Worm (Caenorhabditis elegans) whole organism, L4 larva: ENCODE measurements around the gene srsx-30.

Experiments used
- F26F4.8 ChIP-seq: fragments of 200-800 bp; sonication (Bioruptor generic); conservative IDR thresholded peaks from 2 replicates; pipeline ENCODE4 v1.3.6; 2022; ENCODE audit warnings: missing genetic modification characterization, missing compliant biosample characterization
- F37D6.2 ChIP-seq: sonication (generic microtip); optimal IDR thresholded peaks from 2 replicates; lab custom pipeline; 2016; ENCODE audit warnings: mild to moderate bottlenecking, missing genetic modification characterization, missing compliant biosample characterization
- Y105C5A.15 ChIP-seq: fragments of 200-800 bp; sonication (Bioruptor generic); IDR thresholded peaks from 2 replicates; pipeline ENCODE4 v1.3.6; 2022; ENCODE audit warnings: missing genetic modification characterization, missing compliant biosample characterization
- Y75B8A.6 ChIP-seq: fragments of 200-800 bp; sonication (Bioruptor generic); IDR thresholded peaks from 2 replicates; pipeline ENCODE4 v1.3.6; 2022; ENCODE audit warnings: missing genetic modification reagents, missing genetic modification characterization, missing compliant biosample characterization
- aha-1 ChIP-seq: fragments of 150-350 bp; peaks from one replicate; lab custom pipeline; 2014; ENCODE audit warnings: missing biosample characterization, missing genetic modification characterization
- arid-1 ChIP-seq: fragments of 200-800 bp; sonication (Bioruptor generic); conservative IDR thresholded peaks from 2 replicates; pipeline ENCODE4 v1.3.6; 2022; ENCODE audit warnings: missing genetic modification reagents, missing genetic modification characterization, missing compliant biosample characterization
- attf-4 ChIP-seq: sonication (generic microtip); optimal IDR thresholded peaks from 3 replicates; lab custom pipeline; 2017; ENCODE audit warnings: missing biosample characterization, missing genetic modification characterization
- ces-1 ChIP-seq: fragments of 150-350 bp; sonication (generic microtip); optimal IDR thresholded peaks from 4 replicates; lab custom pipeline; 2014; ENCODE audit warnings: missing biosample characterization, missing genetic modification reagents, missing genetic modification characterization
- daf-16 ChIP-seq, 3 experiments: sonication (generic microtip); optimal IDR thresholded peaks; 2 replicates each; lab custom pipeline; 2016 to 2017; ENCODE audit warnings: missing genetic modification characterization in 3 of 3, missing genetic modification reagents in 3 of 3, mild to moderate bottlenecking in 2 of 3, missing compliant biosample characterization in 2 of 3, missing biosample characterization in 1 of 3, moderate library complexity in 1 of 3
- daf-19 ChIP-seq: fragments of 200-800 bp; sonication (Bioruptor generic); conservative IDR thresholded peaks from 2 replicates; pipeline ENCODE4 v1.3.6; 2022; ENCODE audit warnings: missing genetic modification characterization, missing compliant biosample characterization
- daf-8 ChIP-seq: fragments of 200-800 bp; sonication (Bioruptor generic); IDR thresholded peaks from 2 replicates; pipeline ENCODE4 v1.3.6; 2022; ENCODE audit warnings: missing genetic modification characterization, missing compliant biosample characterization
- dmd-6 ChIP-seq: fragments of 200-800 bp; sonication (Bioruptor generic); IDR thresholded peaks from 2 replicates; pipeline ENCODE4 v1.3.6; 2022; ENCODE audit warnings: missing genetic modification reagents, missing genetic modification characterization, missing compliant biosample characterization
- dpl-1 ChIP-seq: fragments of 150-350 bp; optimal IDR thresholded peaks from 2 replicates; lab custom pipeline; 2014; ENCODE audit warnings: missing biosample characterization, missing genetic modification reagents, missing genetic modification characterization
- dve-1 ChIP-seq: sonication (generic microtip); optimal IDR thresholded peaks from 2 replicates; lab custom pipeline; 2017; ENCODE audit warnings: antibody characterized with exemption, mild to moderate bottlenecking, missing genetic modification characterization, missing compliant biosample characterization; ENCODE audit not compliant: insufficient read depth
- egl-27 ChIP-seq: sonication (generic microtip); optimal IDR thresholded peaks from 3 replicates; lab custom pipeline; 2017; ENCODE audit warnings: missing biosample characterization, missing genetic modification reagents, missing genetic modification characterization
- egl-43 ChIP-seq: fragments of 200-800 bp; sonication (Bioruptor generic); IDR thresholded peaks from 2 replicates; pipeline ENCODE4 v1.3.6; 2022; ENCODE audit warnings: missing genetic modification reagents, missing genetic modification characterization, missing compliant biosample characterization
- fos-1 ChIP-seq: fragments of 150-350 bp; optimal IDR thresholded peaks from 2 replicates; lab custom pipeline; 2014; ENCODE audit warnings: missing biosample characterization, missing genetic modification characterization
- hif-1 ChIP-seq, 2 experiments: sonication (generic microtip); optimal IDR thresholded peaks; 2 replicates each; lab custom pipeline; 2016 to 2017; ENCODE audit warnings: missing compliant biosample characterization in 2 of 2, missing genetic modification characterization in 2 of 2, missing genetic modification reagents in 2 of 2, missing genotype in 2 of 2, mild to moderate bottlenecking in 1 of 2
- hlh-11 ChIP-seq: fragments of 200-800 bp; sonication (Bioruptor generic); optimal IDR thresholded peaks from 2 replicates; lab custom pipeline; 2018; ENCODE audit warnings: mild to moderate bottlenecking, missing genetic modification characterization, missing compliant biosample characterization
- hlh-30 ChIP-seq: sonication (generic microtip); optimal IDR thresholded peaks from 2 replicates; lab custom pipeline; 2017; ENCODE audit warnings: antibody characterized with exemption, mild to moderate bottlenecking, missing genetic modification characterization, missing compliant biosample characterization; ENCODE audit not compliant: insufficient read depth
- jun-1 ChIP-seq: fragments of 150-350 bp; optimal IDR thresholded peaks from 2 replicates; lab custom pipeline; 2014; ENCODE audit warnings: missing biosample characterization, missing genetic modification reagents, missing genetic modification characterization
- lim-7 ChIP-seq: fragments of 200-800 bp; sonication (Bioruptor generic); IDR thresholded peaks from 2 replicates; pipeline ENCODE4 v1.3.6; 2022; ENCODE audit warnings: missing genetic modification characterization, missing compliant biosample characterization
- lin-1 ChIP-seq: fragments of 200-800 bp; sonication (Bioruptor generic); IDR thresholded peaks from 2 replicates; pipeline ENCODE4 v1.3.6; 2022; ENCODE audit warnings: missing genetic modification reagents, missing genetic modification characterization, missing compliant biosample characterization
- lin-15B ChIP-seq: fragments of 150-350 bp; sonication (generic microtip); optimal IDR thresholded peaks from 3 replicates; lab custom pipeline; 2014; ENCODE audit warnings: missing biosample characterization, missing genetic modification characterization
- lin-38 ChIP-seq: fragments of 200-800 bp; sonication (Bioruptor generic); IDR thresholded peaks from 2 replicates; pipeline ENCODE4 v1.3.6; 2022; ENCODE audit warnings: missing genetic modification reagents, missing genetic modification characterization, missing compliant biosample characterization
- lin-39 ChIP-seq: fragments of 150-350 bp; optimal IDR thresholded peaks from 2 replicates; lab custom pipeline; 2014; ENCODE audit warnings: missing biosample characterization, missing genetic modification reagents, missing genetic modification characterization
- lsy-2 ChIP-seq, 2 experiments: fragments of 150-350 bp in 1 of 2; sonication (generic microtip) in 1 of 2; optimal IDR thresholded peaks; 2 replicates each; lab custom pipeline; 2014 to 2017; ENCODE audit warnings: missing biosample characterization in 2 of 2, missing genetic modification characterization in 2 of 2
- madf-9 ChIP-seq: fragments of 200-800 bp; sonication (Bioruptor generic); conservative IDR thresholded peaks from 2 replicates; pipeline ENCODE4 v1.3.6; 2022; ENCODE audit warnings: missing genetic modification reagents, missing genetic modification characterization, missing compliant biosample characterization
- mdl-1 ChIP-seq, 2 experiments: fragments of 150-350 bp in 1 of 2; sonication (generic microtip) in 1 of 2; optimal IDR thresholded peaks; 2 replicates each; lab custom pipeline; 2014 to 2017; ENCODE audit warnings: missing biosample characterization in 2 of 2, missing genetic modification characterization in 2 of 2
- mdt-29 ChIP-seq: fragments of 200-800 bp; sonication (Bioruptor generic); IDR thresholded peaks from 2 replicates; pipeline ENCODE4 v1.3.6; 2022; ENCODE audit warnings: missing genetic modification reagents, missing genetic modification characterization, missing compliant biosample characterization
- mep-1 ChIP-seq: fragments of 150-350 bp; sonication (generic microtip); optimal IDR thresholded peaks from 3 replicates; lab custom pipeline; 2014; ENCODE audit warnings: missing biosample characterization, missing genetic modification characterization
- nhr-102 ChIP-seq: sonication (generic microtip); optimal IDR thresholded peaks from 2 replicates; lab custom pipeline; 2016; ENCODE audit warnings: mild to moderate bottlenecking, missing genetic modification characterization, moderate library complexity, missing compliant biosample characterization
- nhr-111 ChIP-seq: fragments of 200-800 bp; sonication (Bioruptor generic); optimal IDR thresholded peaks from 2 replicates; lab custom pipeline; 2018; ENCODE audit warnings: mild to moderate bottlenecking, missing genetic modification characterization, missing compliant biosample characterization
- nhr-25 ChIP-seq: sonication (generic microtip); optimal IDR thresholded peaks from 2 replicates; lab custom pipeline; 2017; ENCODE audit warnings: missing genetic modification characterization, mild to moderate bottlenecking, missing compliant biosample characterization, antibody characterized with exemption, moderate library complexity, borderline replicate concordance; ENCODE audit not compliant: insufficient read depth
- nhr-28 ChIP-seq: fragments of 150-350 bp; optimal IDR thresholded peaks from 2 replicates; lab custom pipeline; 2014; ENCODE audit warnings: missing biosample characterization, missing genetic modification characterization
- nhr-6 ChIP-seq: fragments of 150-350 bp; optimal IDR thresholded peaks from 2 replicates; lab custom pipeline; 2014; ENCODE audit warnings: missing biosample characterization, missing genetic modification characterization
- nhr-76 ChIP-seq: fragments of 150-350 bp; optimal IDR thresholded peaks from 2 replicates; lab custom pipeline; 2014; ENCODE audit warnings: missing biosample characterization, missing genetic modification characterization
- nhr-77 ChIP-seq: fragments of 150-350 bp; optimal IDR thresholded peaks from 2 replicates; lab custom pipeline; 2014; ENCODE audit warnings: missing biosample characterization, missing genetic modification characterization
- php-3 ChIP-seq: fragments of 200-800 bp; sonication (Bioruptor generic); IDR thresholded peaks from 2 replicates; pipeline ENCODE4 v1.3.6; 2022; ENCODE audit warnings: missing genetic modification reagents, missing genetic modification characterization, missing compliant biosample characterization
- pqm-1 ChIP-seq: sonication (generic microtip); optimal IDR thresholded peaks from 2 replicates; lab custom pipeline; 2017; ENCODE audit warnings: missing biosample characterization, missing genetic modification characterization
- set-16 ChIP-seq: fragments of 200-800 bp; sonication (Bioruptor generic); IDR thresholded peaks from 2 replicates; pipeline ENCODE4 v1.3.6; 2022; ENCODE audit warnings: missing genetic modification reagents, missing genetic modification characterization, missing compliant biosample characterization
- snpc-1.2 ChIP-seq: fragments of 200-800 bp; sonication (Bioruptor generic); IDR thresholded peaks from 2 replicates; pipeline ENCODE4 v1.3.6; 2022; ENCODE audit warnings: missing genetic modification reagents, missing genetic modification characterization, missing compliant biosample characterization
- tra-1 ChIP-seq: fragments of 200-800 bp; sonication (Bioruptor generic); IDR thresholded peaks from 2 replicates; pipeline ENCODE4 v1.3.6; 2022; ENCODE audit warnings: missing genetic modification reagents, missing genetic modification characterization, missing compliant biosample characterization
- unc-130 ChIP-seq: sonication (generic microtip); optimal IDR thresholded peaks from 2 replicates; lab custom pipeline; 2016; ENCODE audit warnings: missing genetic modification reagents, missing genetic modification characterization, missing compliant biosample characterization
- unc-39 ChIP-seq: sonication (generic microtip); optimal IDR thresholded peaks from 2 replicates; lab custom pipeline; 2017; ENCODE audit warnings: missing biosample characterization, missing genetic modification characterization
- zag-1 ChIP-seq: fragments of 150-350 bp; optimal IDR thresholded peaks from 2 replicates; lab custom pipeline; 2014; ENCODE audit warnings: missing biosample characterization, missing genetic modification characterization
- zfp-3 ChIP-seq: fragments of 200-800 bp; sonication (Bioruptor generic); conservative IDR thresholded peaks from 2 replicates; pipeline ENCODE4 v1.3.6; 2022; ENCODE audit warnings: missing genetic modification reagents, missing genetic modification characterization, missing compliant biosample characterization
- zip-11 ChIP-seq: fragments of 200-800 bp; sonication (Bioruptor generic); IDR thresholded peaks from 2 replicates; pipeline ENCODE4 v1.3.6; 2022; ENCODE audit warnings: missing genetic modification characterization, missing compliant biosample characterization
- ztf-7 ChIP-seq: fragments of 150-350 bp; optimal IDR thresholded peaks from 2 replicates; lab custom pipeline; 2014; ENCODE audit warnings: missing biosample characterization, missing genetic modification characterization

Gene srsx-30

DNA sequence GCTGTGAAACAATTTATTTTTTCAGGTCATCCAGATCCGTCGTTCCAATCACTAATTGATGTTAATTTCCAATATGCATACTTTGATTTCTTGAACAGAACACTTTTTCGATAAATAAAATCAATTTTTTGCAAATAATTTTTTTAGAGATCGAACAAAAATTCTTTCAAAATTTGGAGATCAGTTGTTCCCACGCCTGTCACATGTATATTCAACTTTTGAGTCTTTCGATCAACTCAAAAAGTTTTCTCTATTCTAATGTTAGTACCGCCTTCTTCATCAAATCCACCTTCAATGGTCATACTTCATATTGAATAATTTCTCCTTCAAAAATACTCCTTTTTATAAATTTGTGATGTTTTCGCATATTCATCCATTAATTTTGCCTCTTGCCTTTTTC is 3.9 kb upstream of the srsx-30 start, which contains the start of gene srsx-29:
srsx-29 (plus strand) TSS at position 301 of the 400 bp plus-strand sequence.
- TF ChIP-seq jun-1 (tag; lab: Kevin White, UChicago): no peak
- no peak for TF ChIP-seq unc-130
- no peak for TF ChIP-seq nhr-6 (tag; lab: Kevin White, UChicago)
- no peak for TF ChIP-seq attf-4 (tag; lab: Kevin White, UChicago)
- TF ChIP-seq lim-7 (GFP tag; lab: Robert Waterston, UW): no peak
- TF ChIP-seq madf-9: no peak
- no peak for TF ChIP-seq unc-39 (tag; lab: Kevin White, UChicago)
- no peak for TF ChIP-seq nhr-111
- TF ChIP-seq snpc-1.2 (GFP tag; lab: Robert Waterston, UW): no peak
- TF ChIP-seq daf-8 (GFP tag; lab: Robert Waterston, UW): no peak
- TF ChIP-seq mep-1 (tag; lab: Kevin White, UChicago): no peak
- TF ChIP-seq fos-1: no peak
- no peak for TF ChIP-seq Y75B8A.6
- no peak for TF ChIP-seq egl-27 (tag; lab: Kevin White, UChicago)
- TF ChIP-seq lin-15B: no peak
- no peak for TF ChIP-seq ces-1 (GFP tag; lab: Kevin White, UChicago)
- TF ChIP-seq arid-1 (GFP tag; lab: Robert Waterston, UW): no peak
- no peak for TF ChIP-seq hlh-11 (tag; lab: Kevin White, UChicago)
- no peak for TF ChIP-seq F37D6.2 (tag; lab: Kevin White, UChicago)
- no peak for TF ChIP-seq zip-11 (GFP tag; lab: Robert Waterston, UW)

DNA sequence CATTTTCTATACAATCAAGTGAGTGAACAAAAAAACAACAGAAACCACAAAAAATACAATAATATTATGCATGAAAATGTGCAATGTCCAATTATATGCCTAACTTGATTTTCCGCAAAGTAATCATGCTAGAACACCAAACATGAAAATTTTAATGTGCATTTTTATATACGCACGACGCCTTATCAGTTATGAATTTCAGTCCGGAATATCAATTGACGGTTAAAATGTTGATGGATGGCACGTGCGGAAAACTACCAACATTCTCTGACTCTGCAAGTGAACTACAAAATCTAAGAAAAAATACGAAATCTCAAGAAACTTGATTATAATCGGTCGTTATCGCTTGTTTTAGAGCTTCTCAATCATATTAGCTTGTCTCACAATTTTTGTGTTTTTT is 1.3 kb downstream of the srsx-30 start:
- no peak for TF ChIP-seq egl-43 (GFP tag; lab: Robert Waterston, UW)
- TF ChIP-seq nhr-102 (tag; lab: Kevin White, UChicago): no peak
- TF ChIP-seq dmd-6 (GFP tag; lab: Robert Waterston, UW): peak; percentile 82
- TF ChIP-seq lin-38 (GFP tag; lab: Robert Waterston, UW): no peak
- TF ChIP-seq dve-1 (tag; lab: Kevin White, UChicago): peak; percentile 64
- TF ChIP-seq ztf-7 (tag; lab: Kevin White, UChicago): no peak
- TF ChIP-seq mdl-1 (tag; optimal IDR thresholded peaks at IDR 0.05; lab: Kevin White, UChicago): peak in 1 of 2 experiments; percentile 64
- no peak for TF ChIP-seq mdt-29
- peak; percentile 31 for TF ChIP-seq nhr-77 (tag; lab: Kevin White, UChicago)
- no peak for TF ChIP-seq snpc-1.2 (GFP tag; lab: Robert Waterston, UW)
- TF ChIP-seq daf-16 (GFP tag; optimal IDR thresholded peaks at IDR 0.05; lab: Kevin White, UChicago): no peak
- TF ChIP-seq daf-16 (tag; optimal IDR thresholded peaks at IDR 0.05; lab: Kevin White, UChicago): peak; percentile 66
- no peak for TF ChIP-seq lsy-2 (tag; optimal IDR thresholded peaks at IDR 0.05; lab: Kevin White, UChicago)
- TF ChIP-seq nhr-28 (tag; lab: Kevin White, UChicago): peak; percentile 54
- peak; percentile 42 for TF ChIP-seq hlh-30
- TF ChIP-seq php-3: peak; percentile 87
- TF ChIP-seq zfp-3: no peak
- TF ChIP-seq F26F4.8 (GFP tag; lab: Robert Waterston, UW): no peak
- peak; percentile 1 for TF ChIP-seq pqm-1 (tag; lab: Kevin White, UChicago)

DNA sequence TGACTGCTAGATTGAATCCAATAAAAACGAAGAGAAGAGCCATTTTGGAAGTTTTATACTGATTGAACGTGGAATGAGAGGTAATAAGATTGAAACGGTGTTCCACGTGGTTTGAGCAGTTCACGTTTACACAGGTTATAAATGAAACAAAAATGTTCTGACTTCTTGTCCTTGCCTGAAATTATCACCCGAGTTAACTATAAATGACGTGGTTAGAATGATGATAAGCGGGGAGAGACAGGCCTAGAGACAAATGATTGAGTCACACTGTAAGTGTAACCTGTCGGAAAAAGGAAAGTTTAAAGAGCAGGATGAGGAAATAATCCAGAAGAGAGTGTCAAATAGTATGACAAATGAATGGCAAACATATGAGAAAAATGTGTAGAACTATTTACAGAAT is 2.3 kb downstream of the srsx-30 start, which contains the start of gene C51E3.10:
C51E3.10 (minus strand) TSS at position 181 of the 400 bp plus-strand sequence.
- no peak for TF ChIP-seq ces-1 (GFP tag; lab: Kevin White, UChicago)
- TF ChIP-seq zfp-3: no peak
- TF ChIP-seq set-16: no peak
- no peak for TF ChIP-seq Y105C5A.15 (GFP tag; lab: Robert Waterston, UW)
- peak; percentile 68; the same call in 1 of the 2 replicates for TF ChIP-seq tra-1 (GFP tag; lab: Robert Waterston, UW)
- TF ChIP-seq lin-39: no peak
- TF ChIP-seq aha-1 (tag; lab: Kevin White, UChicago): peak; percentile 73
- no peak for TF ChIP-seq daf-19 (GFP tag; lab: Robert Waterston, UW)
- TF ChIP-seq mdl-1 (tag; optimal IDR thresholded peaks at IDR 0.05; lab: Kevin White, UChicago): peak in 1 of 2 experiments; percentile 77
- peak; percentile 71; the same call in 1 of the 2 replicates for TF ChIP-seq lin-1 (GFP tag; lab: Robert Waterston, UW)
- TF ChIP-seq hif-1 (tag; optimal IDR thresholded peaks at IDR 0.05; lab: Kevin White, UChicago): no peak
- TF ChIP-seq egl-43 (GFP tag; lab: Robert Waterston, UW): no peak
- TF ChIP-seq nhr-76 (tag; lab: Kevin White, UChicago): no peak
- TF ChIP-seq F26F4.8 (GFP tag; lab: Robert Waterston, UW): no peak
- no peak for TF ChIP-seq nhr-25 (tag; lab: Kevin White, UChicago)
- TF ChIP-seq unc-130: no peak
- TF ChIP-seq mep-1 (tag; lab: Kevin White, UChicago): peak; percentile 36
- TF ChIP-seq dpl-1 (GFP tag; lab: Kevin White, UChicago): no peak
- TF ChIP-seq zag-1 (tag; lab: Kevin White, UChicago): no peak
